Fruit fly (Drosophila melanogaster): Measurements from ENCODE around the gene Sfp24C1.

The Sfp24C1 gene

dm6 chr2L:3748691-3749090, 48.2 kb downstream of the Sfp24C1 start (continued):
- no peak for TF ChIP-seq hbn (GFP tag; IDR thresholded peaks at IDR 0.05; ENCODE audit: partially characterized antibody)
- no peak for TF ChIP-seq sens-2 (GFP tag; IDR thresholded peaks at IDR 0.05)
- peak; percentile 25 to 26 for TF ChIP-seq Hr51 (GFP tag; optimal IDR thresholded peaks at IDR 0.05)
- no peak for TF ChIP-seq so (GFP tag; IDR thresholded peaks at IDR 0.05)
- TF ChIP-seq Doc2 (GFP tag; IDR thresholded peaks at IDR 0.05): no peak
- no peak for TF ChIP-seq Oli (tag; optimal IDR thresholded peaks at IDR 0.05)
- no peak for TF ChIP-seq zen (tag; optimal IDR thresholded peaks at IDR 0.05)
- TF ChIP-seq ci (GFP tag; IDR thresholded peaks at IDR 0.05): peak; percentile 34; the same call in 1 of the 3 replicates
- no peak for TF ChIP-seq Dip2 (GFP tag; IDR thresholded peaks at IDR 0.05)
- no peak for TF ChIP-seq Camta (GFP tag; optimal IDR thresholded peaks at IDR 0.05)
- TF ChIP-seq Vsx1 (GFP tag; optimal IDR thresholded peaks at IDR 0.05): no peak
- TF ChIP-seq dm (GFP tag; optimal IDR thresholded peaks at IDR 0.05): no peak
- no peak for TF ChIP-seq CG9797 (GFP tag; optimal IDR thresholded peaks at IDR 0.05)
- TF ChIP-seq hth (optimal IDR thresholded peaks at IDR 0.05): no peak
- TF ChIP-seq amos (GFP tag; IDR thresholded peaks at IDR 0.05; ENCODE audit: partially characterized antibody): no peak
- TF ChIP-seq slbo (GFP tag; IDR thresholded peaks at IDR 0.05): 0 out of 2 replicates have a peak, but pooled peaks have one; percentile 46
- TF ChIP-seq Hand (GFP tag; optimal IDR thresholded peaks at IDR 0.05): peak; percentile 6
- TF ChIP-seq pho (GFP tag; optimal IDR thresholded peaks at IDR 0.05): no peak
- TF ChIP-seq Optix (GFP tag; IDR thresholded peaks at IDR 0.05): 0 out of 3 replicates have a peak, but pooled peaks have one; percentile 52
- TF ChIP-seq CG3995 (GFP tag; optimal IDR thresholded peaks at IDR 0.05): no peak
- no peak for TF ChIP-seq otp (GFP tag; IDR thresholded peaks at IDR 0.05)
- TF ChIP-seq CG7963 (GFP tag; IDR thresholded peaks at IDR 0.05; ENCODE audit: partially characterized antibody): no peak
- TF ChIP-seq pum (GFP tag; optimal IDR thresholded peaks at IDR 0.05): no peak
- TF ChIP-seq CG9215 (GFP tag; IDR thresholded peaks at IDR 0.05): no peak
- no peak for TF ChIP-seq wek (GFP tag; optimal IDR thresholded peaks at IDR 0.05)
- peak; percentile 94 for TF ChIP-seq Med (GFP tag)
- TF ChIP-seq CG4617 (GFP tag; optimal IDR thresholded peaks at IDR 0.05; ENCODE audit: borderline replicate concordance): no peak
- no peak for TF ChIP-seq sisA (GFP tag; IDR thresholded peaks at IDR 0.05)
- TF ChIP-seq CG14667 (GFP tag; IDR thresholded peaks at IDR 0.05): no peak
- TF ChIP-seq crol (GFP tag; IDR thresholded peaks at IDR 0.05): no peak
- no peak for TF ChIP-seq CG17359 (tag; optimal IDR thresholded peaks at IDR 0.05)
- TF ChIP-seq CG31224 (GFP tag; IDR thresholded peaks at IDR 0.05): no peak
- no peak for TF ChIP-seq bab2 (GFP tag; optimal IDR thresholded peaks at IDR 0.05)
- no peak for TF ChIP-seq ase (GFP tag; IDR thresholded peaks at IDR 0.05)
- TF ChIP-seq fu2 (GFP tag; optimal IDR thresholded peaks at IDR 0.05): no peak
- no peak for TF ChIP-seq CG6683 (GFP tag; optimal IDR thresholded peaks at IDR 0.05)
- TF ChIP-seq Blimp-1 (GFP tag; optimal IDR thresholded peaks at IDR 0.05): no peak
- TF ChIP-seq CG14050 (GFP tag; IDR thresholded peaks at IDR 0.05): no peak
- TF ChIP-seq fd102C (GFP tag; optimal IDR thresholded peaks at IDR 0.05): no peak
- no peak for TF ChIP-seq CG10431 (GFP tag; optimal IDR thresholded peaks at IDR 0.05)
- TF ChIP-seq Nf-YA (GFP tag; IDR thresholded peaks at IDR 0.05): no peak
- TF ChIP-seq lola (GFP tag; optimal IDR thresholded peaks at IDR 0.05): no peak
- no peak for TF ChIP-seq fru (optimal IDR thresholded peaks at IDR 0.05)
- no peak for TF ChIP-seq cad (GFP tag; optimal IDR thresholded peaks at IDR 0.05)
- peak; percentile 72 for TF ChIP-seq Ets65A (GFP tag)
- no peak for TF ChIP-seq repo (GFP tag; optimal IDR thresholded peaks at IDR 0.05)
- TF ChIP-seq twi (tag; optimal IDR thresholded peaks at IDR 0.05): no peak
- TF ChIP-seq CG8944 (GFP tag; optimal IDR thresholded peaks at IDR 0.05): no peak
- TF ChIP-seq danr (GFP tag; IDR thresholded peaks at IDR 0.05): no peak
- no peak for TF ChIP-seq sc (optimal IDR thresholded peaks at IDR 0.05)
- TF ChIP-seq sc (GFP tag; optimal IDR thresholded peaks at IDR 0.05): no peak
- TF ChIP-seq sug (tag; optimal IDR thresholded peaks at IDR 0.05): no peak
- no peak for TF ChIP-seq CG17568 (GFP tag; optimal IDR thresholded peaks at IDR 0.05)
